Fruit fly (Drosophila melanogaster): ENCODE measurements around the gene CG6168.

DNA sequence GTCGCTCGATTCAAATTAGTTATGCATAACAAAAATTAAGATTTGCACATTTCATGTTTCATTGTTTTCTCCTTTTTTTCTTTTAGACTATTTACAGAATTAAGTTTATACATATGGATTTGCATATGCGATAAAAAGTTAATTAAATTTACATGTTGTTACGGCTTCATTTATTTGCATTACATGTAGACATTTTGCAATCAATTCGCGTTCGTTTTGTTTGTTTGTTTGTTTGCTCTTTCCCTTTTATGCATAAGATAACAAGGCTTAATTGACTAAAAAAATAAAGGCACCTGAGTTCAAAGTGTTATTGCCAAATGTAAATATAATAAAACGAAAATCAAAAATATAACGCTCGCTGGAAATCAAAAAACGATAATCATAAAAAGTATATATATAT lies 33.5 kb downstream of the CG6168 start:
- TF ChIP-seq CG9948 (tag; optimal IDR thresholded peaks at IDR 0.05) = no peak
- TF ChIP-seq CG4496 (GFP tag; IDR thresholded peaks at IDR 0.05) = no peak
- TF ChIP-seq CG32121 (GFP tag; IDR thresholded peaks at IDR 0.05) = no peak
- no peak for TF ChIP-seq EcR (GFP tag; optimal IDR thresholded peaks at IDR 0.05)
- no peak for TF ChIP-seq CG15710 (tag; optimal IDR thresholded peaks at IDR 0.05)
- TF ChIP-seq CG14655 (GFP tag; optimal IDR thresholded peaks at IDR 0.05) = no peak
- TF ChIP-seq Pif1A (GFP tag; optimal IDR thresholded peaks at IDR 0.05) = no peak
- no peak for TF ChIP-seq CG10348 (GFP tag; IDR thresholded peaks at IDR 0.05)
- TF ChIP-seq CG12605 (GFP tag; IDR thresholded peaks at IDR 0.05) = no peak
- TF ChIP-seq fd96Ca (GFP tag; IDR thresholded peaks at IDR 0.05) = no peak
- TF ChIP-seq rn (GFP tag; IDR thresholded peaks at IDR 0.05) = no peak
- TF ChIP-seq CG8301 (tag; optimal IDR thresholded peaks at IDR 0.05) = no peak
- no peak for TF ChIP-seq CG8159 (tag; optimal IDR thresholded peaks at IDR 0.05)

Data from whole organism, pupa.